Fruit fly (Drosophila melanogaster) whole organism, prepupa: ENCODE results near the gene CNMa.

ENCODE experiments used
- Blimp-1 ChIP-seq: fragments of 200-800 bp; sonication (Bioruptor generic); optimal IDR thresholded peaks from 3 replicates; lab custom pipeline; 2017; ENCODE audit warnings: missing biosample characterization, missing genetic modification characterization, mild to moderate bottlenecking, moderate library complexity, missing genetic modification reagents
- CG10631 ChIP-seq: fragments of 200-800 bp; sonication (Bioruptor generic); optimal IDR thresholded peaks from 2 replicates; lab custom pipeline; 2016; ENCODE audit warnings: missing biosample characterization, missing genetic modification characterization
- CG10669 ChIP-seq: fragments of 200-800 bp; sonication (Bioruptor generic); optimal IDR thresholded peaks from 3 replicates; lab custom pipeline; 2018; ENCODE audit warnings: missing biosample characterization, mild to moderate bottlenecking, missing genetic modification characterization, moderate library complexity
- CG11294 ChIP-seq: fragments of 200-800 bp; sonication (Bioruptor generic); IDR thresholded peaks from 2 replicates; pipeline ENCODE4 v1.3.6; 2022; ENCODE audit warnings: missing biosample characterization, missing genetic modification characterization
- CG11762 ChIP-seq: fragments of 200-800 bp; sonication (Bioruptor generic); optimal IDR thresholded peaks from 3 replicates; lab custom pipeline; 2016; ENCODE audit warnings: missing biosample characterization, missing genetic modification characterization; ENCODE audit not compliant: insufficient read depth
- CG11902 ChIP-seq: fragments of 200-800 bp; sonication (Bioruptor generic); optimal IDR thresholded peaks from 3 replicates; lab custom pipeline; 2016; ENCODE audit warnings: missing biosample characterization, missing genetic modification characterization
- CG15336 ChIP-seq: fragments of 200-800 bp; sonication (Bioruptor generic); IDR thresholded peaks from 2 replicates; pipeline ENCODE4 v1.3.6; 2022; ENCODE audit warnings: missing biosample characterization, missing genetic modification characterization
- CG1621 ChIP-seq: fragments of 200-800 bp; sonication (Bioruptor generic); optimal IDR thresholded peaks from 3 replicates; lab custom pipeline; 2018; ENCODE audit warnings: missing biosample characterization, mild to moderate bottlenecking, missing genetic modification characterization
- CG31627 ChIP-seq: fragments of 200-800 bp; sonication (Bioruptor generic); optimal IDR thresholded peaks from 3 replicates; lab custom pipeline; 2016; ENCODE audit warnings: missing biosample characterization, missing genetic modification characterization
- CG32006 ChIP-seq: fragments of 200-800 bp; sonication (Bioruptor generic); optimal IDR thresholded peaks from 3 replicates; lab custom pipeline; 2017; ENCODE audit warnings: missing biosample characterization, mild to moderate bottlenecking, missing genetic modification characterization
- CG34406 ChIP-seq: fragments of 200-800 bp; sonication (Bioruptor generic); optimal IDR thresholded peaks from 3 replicates; lab custom pipeline; 2016; ENCODE audit warnings: missing biosample characterization, missing genetic modification characterization
- CG3919 ChIP-seq: fragments of 200-800 bp; sonication (Bioruptor generic); optimal IDR thresholded peaks from 3 replicates; lab custom pipeline; 2016; ENCODE audit warnings: missing biosample characterization, missing genetic modification characterization
- CG4318 ChIP-seq: fragments of 200-800 bp; sonication (Bioruptor generic); optimal IDR thresholded peaks from 3 replicates; lab custom pipeline; 2017; ENCODE audit warnings: missing biosample characterization, mild to moderate bottlenecking, missing genetic modification characterization
- CG6163 ChIP-seq: fragments of 200-800 bp; sonication (Bioruptor generic); IDR thresholded peaks from 3 replicates; pipeline ENCODE4 v1.3.6; 2022; ENCODE audit warnings: missing biosample characterization, missing genetic modification characterization
- CG6276 ChIP-seq: fragments of 200-800 bp; sonication (Bioruptor generic); optimal IDR thresholded peaks from 2 replicates; lab custom pipeline; 2017; ENCODE audit warnings: missing biosample characterization, mild to moderate bottlenecking, missing genetic modification characterization
- CG6792 ChIP-seq: fragments of 200-800 bp; sonication (Bioruptor generic); optimal IDR thresholded peaks from 3 replicates; lab custom pipeline; 2016; ENCODE audit warnings: missing biosample characterization, missing genetic modification characterization
- CG6808 ChIP-seq: fragments of 200-800 bp; sonication (Bioruptor generic); optimal IDR thresholded peaks from 3 replicates; lab custom pipeline; 2017; ENCODE audit warnings: missing biosample characterization, missing genetic modification characterization, mild to moderate bottlenecking, moderate library complexity, missing genetic modification reagents
- CG6854 ChIP-seq: fragments of 200-800 bp; sonication (Bioruptor generic); optimal IDR thresholded peaks from 2 replicates; lab custom pipeline; 2017; ENCODE audit warnings: missing biosample characterization, mild to moderate bottlenecking, missing genetic modification characterization
- CG7368 ChIP-seq: fragments of 200-800 bp; sonication (Bioruptor generic); optimal IDR thresholded peaks from 3 replicates; lab custom pipeline; 2016; ENCODE audit warnings: missing biosample characterization, missing genetic modification characterization
- CG8119 ChIP-seq: fragments of 200-800 bp; sonication (Bioruptor generic); IDR thresholded peaks from 3 replicates; pipeline ENCODE4 v1.3.6; 2022; ENCODE audit warnings: missing biosample characterization, missing genetic modification characterization
- CG8319 ChIP-seq: fragments of 200-800 bp; sonication (Bioruptor generic); optimal IDR thresholded peaks from 3 replicates; lab custom pipeline; 2016; ENCODE audit warnings: missing biosample characterization, missing genetic modification characterization
- CG9139 ChIP-seq: fragments of 200-800 bp; sonication (Bioruptor generic); optimal IDR thresholded peaks from 3 replicates; lab custom pipeline; 2017; ENCODE audit warnings: missing biosample characterization, mild to moderate bottlenecking, missing genetic modification characterization
- Eip75B ChIP-seq: fragments of 200-800 bp; sonication (Bioruptor generic); optimal IDR thresholded peaks from 3 replicates; lab custom pipeline; 2016; ENCODE audit warnings: missing biosample characterization, missing genetic modification characterization
- Eip78C ChIP-seq: fragments of 200-800 bp; sonication (Bioruptor generic); peaks from one replicate; lab custom pipeline; 2016; ENCODE audit warnings: missing biosample characterization, missing genetic modification characterization
- Eip93F ChIP-seq: fragments of 200-800 bp; sonication (Bioruptor generic); optimal IDR thresholded peaks from 2 replicates; lab custom pipeline; 2016; ENCODE audit warnings: missing biosample characterization, mild to moderate bottlenecking, missing genetic modification characterization
- Ets96B ChIP-seq: fragments of 200-800 bp; optimal IDR thresholded peaks from 2 replicates; lab custom pipeline; 2019; ENCODE audit warnings: missing biosample characterization, mild to moderate bottlenecking, missing genetic modification characterization, moderate library complexity
- Gug ChIP-seq: fragments of 200-800 bp; sonication (Bioruptor generic); IDR thresholded peaks from 2 replicates; pipeline ENCODE4 v1.3.6; 2022; ENCODE audit warnings: missing biosample characterization, missing genetic modification characterization
- Hr38 ChIP-seq: sonication (Bioruptor generic); optimal IDR thresholded peaks from 2 replicates; lab custom pipeline; 2016; ENCODE audit warnings: missing biosample characterization, missing genetic modification characterization
- Hr4 ChIP-seq: fragments of 200-800 bp; sonication (Bioruptor generic); optimal IDR thresholded peaks from 3 replicates; lab custom pipeline; 2016; ENCODE audit warnings: missing biosample characterization, missing genetic modification characterization
- Lpt ChIP-seq: fragments of 200-800 bp; sonication (Bioruptor generic); optimal IDR thresholded peaks from 3 replicates; lab custom pipeline; 2016; ENCODE audit warnings: missing biosample characterization, missing genetic modification characterization
- Met ChIP-seq: fragments of 200-800 bp; sonication (Bioruptor generic); optimal IDR thresholded peaks from 3 replicates; lab custom pipeline; 2016; ENCODE audit warnings: missing biosample characterization, missing genetic modification characterization
- OdsH ChIP-seq: fragments of 200-800 bp; sonication (Bioruptor generic); optimal IDR thresholded peaks from 3 replicates; lab custom pipeline; 2016; ENCODE audit warnings: missing biosample characterization, missing genetic modification characterization
- Smox ChIP-seq: fragments of 200-800 bp; sonication (Bioruptor generic); optimal IDR thresholded peaks from 3 replicates; lab custom pipeline; 2016; ENCODE audit warnings: missing biosample characterization, missing genetic modification characterization
- Sox14 ChIP-seq: fragments of 200-800 bp; sonication (Bioruptor generic); optimal IDR thresholded peaks from 3 replicates; lab custom pipeline; 2016; ENCODE audit warnings: missing biosample characterization, missing genetic modification characterization
- achi ChIP-seq: fragments of 200-800 bp; sonication (Bioruptor generic); optimal IDR thresholded peaks from 3 replicates; lab custom pipeline; 2016; ENCODE audit warnings: missing biosample characterization, missing genetic modification characterization
- cyc ChIP-seq: fragments of 200-800 bp; sonication (Bioruptor generic); optimal IDR thresholded peaks from 3 replicates; lab custom pipeline; 2016; ENCODE audit warnings: missing biosample characterization, missing genetic modification characterization
- dac ChIP-seq: fragments of 200-800 bp; sonication (Bioruptor generic); optimal IDR thresholded peaks from 2 replicates; lab custom pipeline; 2017; ENCODE audit warnings: missing biosample characterization, mild to moderate bottlenecking, missing genetic modification characterization
- dsx ChIP-seq: fragments of 200-800 bp; optimal IDR thresholded peaks from 3 replicates; lab custom pipeline; 2019; ENCODE audit warnings: missing biosample characterization, mild to moderate bottlenecking, missing genetic modification characterization, moderate library complexity; ENCODE audit not compliant: poor library complexity, severe bottlenecking
- eg ChIP-seq: fragments of 200-800 bp; sonication (Bioruptor generic); IDR thresholded peaks from 3 replicates; pipeline ENCODE4 v1.3.6; 2022; ENCODE audit warnings: missing biosample characterization, missing genetic modification characterization
- fd59A ChIP-seq: fragments of 200-800 bp; sonication (Bioruptor generic); optimal IDR thresholded peaks from 2 replicates; lab custom pipeline; 2017; ENCODE audit warnings: missing biosample characterization, mild to moderate bottlenecking, missing genetic modification characterization, missing genetic modification reagents
- fd85E ChIP-seq: fragments of 200-800 bp; sonication (Bioruptor generic); optimal IDR thresholded peaks from 3 replicates; lab custom pipeline; 2016; ENCODE audit warnings: missing biosample characterization, missing genetic modification characterization
- lz ChIP-seq: fragments of 200-800 bp; sonication (Bioruptor generic); optimal IDR thresholded peaks from 3 replicates; lab custom pipeline; 2016; ENCODE audit warnings: missing biosample characterization, missing genetic modification characterization
- pdm3 ChIP-seq: fragments of 200-800 bp; sonication (Bioruptor generic); optimal IDR thresholded peaks from 3 replicates; lab custom pipeline; 2016; ENCODE audit warnings: missing biosample characterization, missing genetic modification characterization
- salr ChIP-seq, 2 experiments: fragments of 200-800 bp; sonication (Bioruptor generic); optimal IDR thresholded peaks; 3 replicates each; lab custom pipeline; 2016 to 2018; ENCODE audit warnings: missing biosample characterization in 2 of 2, missing genetic modification characterization in 2 of 2, mild to moderate bottlenecking in 1 of 2
- spab ChIP-seq: fragments of 200-800 bp; sonication (Bioruptor generic); optimal IDR thresholded peaks from 2 replicates; lab custom pipeline; 2017; ENCODE audit warnings: missing biosample characterization, mild to moderate bottlenecking, missing genetic modification characterization, missing genetic modification reagents
- svp ChIP-seq: fragments of 200-800 bp; sonication (Bioruptor generic); peaks from one replicate; lab custom pipeline; 2016; ENCODE audit warnings: missing biosample characterization, missing genetic modification characterization

CNMa gene

dm6 chr3L:1855491-1855890, at the start of gene CNMa:
CNMa (minus strand) TSS chr3L:1855591.
- peak; percentile 36 for TF ChIP-seq svp
- TF ChIP-seq Eip78C (GFP tag; lab: Kevin White, UChicago), result no peak
- TF ChIP-seq, all 60 proteins: peak for 1

DNA sequence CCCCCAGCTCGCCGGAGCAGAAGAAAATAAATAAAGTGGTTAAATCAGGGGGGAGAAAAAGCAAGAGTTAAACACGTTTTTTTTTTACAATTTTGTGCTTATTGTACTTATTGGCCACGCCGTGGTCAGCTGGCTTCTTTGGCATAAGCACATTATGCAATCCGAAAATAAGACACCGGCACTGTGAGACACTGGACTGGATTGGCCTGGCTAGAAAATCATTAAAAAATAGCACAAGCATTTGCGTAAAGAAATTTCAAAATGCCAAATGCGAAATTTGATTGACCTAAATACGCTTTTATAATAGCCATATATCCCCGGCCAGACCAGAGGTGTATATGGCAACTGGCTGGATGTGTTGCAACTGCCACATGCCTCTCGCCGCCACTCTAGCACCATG, 49.0 kb upstream of the CNMa start:
- TF ChIP-seq CG32006 (GFP tag; lab: Kevin White, UChicago) (peak; percentile 56), CG31627 (GFP tag; lab: Kevin White, UChicago) (no peak), CG6854 (GFP tag; lab: Kevin White, UChicago) (no peak), CG8119 (GFP tag; lab: Robert Waterston, UW) (0 out of 3 replicates have a peak, but pooled peaks have one; percentile 16), CG1621 (no peak), Met (GFP tag; lab: Kevin White, UChicago) (no peak), CG10669 (GFP tag; lab: Kevin White, UChicago) (no peak), cyc (GFP tag; lab: Kevin White, UChicago) (no peak), CG8319 (GFP tag; lab: Kevin White, UChicago) (no peak), CG6276 (GFP tag; lab: Kevin White, UChicago) (peak; percentile 5), CG3919 (GFP tag; lab: Kevin White, UChicago) (no peak), CG11902 (GFP tag; lab: Kevin White, UChicago) (no peak), CG34406 (no peak), Eip78C (GFP tag; lab: Kevin White, UChicago) (peak; percentile 65), fd59A (GFP tag; lab: Kevin White, UChicago) (no peak), spab (GFP tag; lab: Kevin White, UChicago) (no peak), CG6163 (GFP tag; lab: Robert Waterston, UW) (no peak), svp (no peak), Eip93F (no peak), CG10631 (no peak), Eip75B (no peak), CG15336 (GFP tag; lab: Robert Waterston, UW) (peak; percentile 38; the same call in 1 of the 2 replicates), Ets96B (tag; lab: Kevin White, UChicago) (no peak), Hr4 (GFP tag; lab: Kevin White, UChicago) (no peak), eg (GFP tag; lab: Robert Waterston, UW) (peak; percentile 38; the same call in 2 of the 3 replicates), Gug (GFP tag; lab: Robert Waterston, UW) (no peak), OdsH (no peak)

DNA sequence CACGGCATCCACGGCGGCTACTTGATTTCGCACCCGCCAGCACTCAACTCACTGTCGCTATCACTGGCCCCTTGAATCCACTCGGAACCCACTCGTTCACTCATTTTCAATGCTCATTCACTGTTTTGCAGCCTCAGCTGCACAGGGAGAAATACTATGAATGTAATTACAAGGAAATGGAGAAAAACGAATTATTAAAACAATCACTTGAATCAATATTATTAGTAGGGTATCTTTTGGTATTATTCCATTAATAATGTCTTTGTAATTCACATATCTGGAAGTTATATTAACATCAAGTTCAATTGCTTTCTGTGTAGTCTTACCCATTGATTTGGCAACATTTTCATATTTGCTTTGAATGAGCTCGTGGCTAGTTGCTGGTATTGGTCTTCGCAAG, 45.2 kb upstream of the CNMa start:
- TF ChIP-seq CG4318 (GFP tag; lab: Kevin White, UChicago) (peak; percentile 49), Hr38 (GFP tag; lab: Kevin White, UChicago) (no peak), cyc (GFP tag; lab: Kevin White, UChicago) (no peak), achi (peak; percentile 66), dsx (peak; percentile 18), Sox14 (no peak), CG7368 (peak; percentile 3), pdm3 (GFP tag; lab: Kevin White, UChicago) (peak; percentile 41), CG31627 (GFP tag; lab: Kevin White, UChicago) (no peak), Smox (GFP tag; lab: Kevin White, UChicago) (no peak), Blimp-1 (GFP tag; lab: Kevin White, UChicago) (no peak), eg (GFP tag; lab: Robert Waterston, UW) (peak; percentile 95), OdsH (peak; percentile 39), Hr4 (GFP tag; lab: Kevin White, UChicago) (peak; percentile 75), Met (GFP tag; lab: Kevin White, UChicago) (no peak), CG6808 (GFP tag; lab: Kevin White, UChicago) (no peak), lz (GFP tag; lab: Kevin White, UChicago) (no peak), Ets96B (tag; lab: Kevin White, UChicago) (peak; percentile 26), CG8119 (GFP tag; lab: Robert Waterston, UW) (peak; percentile 90), CG15336 (GFP tag; lab: Robert Waterston, UW) (peak; percentile 91), CG11762 (peak; percentile 43), CG10669 (GFP tag; lab: Kevin White, UChicago) (peak; percentile 8), CG9139 (GFP tag; lab: Kevin White, UChicago) (no peak), CG10631 (peak; percentile 19), CG6163 (GFP tag; lab: Robert Waterston, UW) (peak; percentile 87), CG6276 (GFP tag; lab: Kevin White, UChicago) (peak; percentile 83), Eip93F (no peak), fd85E (GFP tag; lab: Kevin White, UChicago) (no peak), Lpt (GFP tag; lab: Kevin White, UChicago) (peak; percentile 30), CG6792 (GFP tag; lab: Kevin White, UChicago) (no peak), CG32006 (GFP tag; lab: Kevin White, UChicago) (peak; percentile 77), Eip78C (GFP tag; lab: Kevin White, UChicago) (peak; percentile 87), salr (GFP tag; optimal IDR thresholded peaks at IDR 0.05; lab: Kevin White, UChicago) (peak in 1 of 2 experiments; percentile 4), dac (GFP tag; lab: Kevin White, UChicago) (peak; percentile 33), CG8319 (GFP tag; lab: Kevin White, UChicago) (no peak), CG11294 (GFP tag; lab: Robert Waterston, UW) (peak; percentile 74)
